Worm (Caenorhabditis elegans): ENCODE results near the gene F54D12.8.

F54D12.8 gene

ce11 chrII:1419994-1420393 lies 22.2 kb upstream of the F54D12.8 start:
- TF ChIP-seq unc-130 (GFP tag; optimal IDR thresholded peaks at IDR 0.05) (no peak), jun-1 (tag; optimal IDR thresholded peaks at IDR 0.05) (no peak), mxl-2 (GFP tag; conservative IDR thresholded peaks at IDR 0.05) (no peak), ceh-28 (tag; optimal IDR thresholded peaks at IDR 0.05) (peak; percentile 68), lim-7 (GFP tag; IDR thresholded peaks at IDR 0.05) (no peak), nhr-48 (tag; optimal IDR thresholded peaks at IDR 0.05) (no peak)

DNA sequence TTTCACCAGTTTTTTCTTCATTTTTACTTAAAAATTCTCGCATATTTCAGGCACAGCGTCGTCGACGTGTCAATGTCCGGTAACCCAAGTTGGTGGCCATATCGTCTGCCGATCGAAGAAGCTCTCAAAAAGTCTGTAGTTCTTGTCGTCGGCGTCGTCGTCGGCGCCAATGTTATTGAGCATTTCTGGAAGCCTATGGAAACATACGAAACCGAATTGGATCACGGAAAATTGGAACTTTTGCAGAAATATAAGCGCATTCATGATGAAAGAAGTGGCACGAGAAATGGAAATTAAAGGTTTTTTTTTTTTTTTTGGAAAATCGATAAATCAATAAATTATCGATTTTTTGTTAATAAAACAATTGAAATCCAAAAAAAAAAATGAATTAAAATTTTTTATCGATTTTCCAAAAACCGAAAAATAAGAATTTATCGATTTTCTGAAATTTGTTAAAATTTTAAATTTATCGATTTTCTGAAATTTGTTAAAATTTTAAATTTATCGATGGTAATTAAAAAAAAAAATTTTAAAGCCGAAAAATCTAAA lies 14.6 kb upstream of the F54D12.8 start, which contains the start of gene alkb-1:
Gene alkb-1 (plus strand): TSS at position 51 of the 549 bp plus-strand sequence.
- no peak for TF ChIP-seq daf-8 (GFP tag; IDR thresholded peaks at IDR 0.05)
- peak in 1 of 2 experiments; percentile 29 for TF ChIP-seq unc-62 (GFP tag; optimal IDR thresholded peaks at IDR 0.05 in 1 of 2)
- TF ChIP-seq unc-62 (tag; optimal IDR thresholded peaks at IDR 0.05): no peak
- peak; percentile 95 for TF ChIP-seq ceh-28 (tag; optimal IDR thresholded peaks at IDR 0.05)

ce11 chrII:1411372-1411771 lies 13.5 kb upstream of the F54D12.8 start, which contains the start of gene Y51H7C.9:
Y51H7C.9 (minus strand) TSS chrII:1411472.
- no peak for TF ChIP-seq ceh-28 (tag; optimal IDR thresholded peaks at IDR 0.05)
- peak; percentile 21 for TF ChIP-seq aha-1 (tag)

DNA sequence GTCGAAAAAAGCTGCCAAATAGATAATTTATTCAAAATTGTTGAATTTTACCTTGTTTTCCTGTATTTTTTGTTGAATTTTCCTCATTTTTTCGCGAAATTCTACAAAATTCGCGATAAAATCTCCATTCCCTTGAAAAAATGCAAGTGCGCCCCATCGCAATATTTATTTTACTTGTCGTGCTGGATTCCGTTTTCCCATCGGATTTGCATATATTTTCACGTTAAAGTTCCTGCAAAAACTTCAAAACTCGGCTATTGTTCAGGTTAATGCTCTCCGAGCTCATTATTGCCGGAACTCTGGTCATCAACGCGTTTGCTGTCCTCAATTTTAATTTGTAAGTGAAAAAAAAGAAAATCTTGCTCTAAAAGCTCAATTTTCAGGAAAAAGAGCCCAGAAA lies 5.2 kb upstream of the F54D12.8 start, which contains the start of the genes Y51H7C.41 and cogc-4:
Gene Y51H7C.41 (plus strand): TSS at position 266 of the 400 bp plus-strand sequence.
Gene cogc-4 (plus strand): TSS at position 386 of the 400 bp plus-strand sequence.
- TF ChIP-seq gei-8 (GFP tag; optimal IDR thresholded peaks at IDR 0.05) (no peak), lin-38 (GFP tag; IDR thresholded peaks at IDR 0.05) (peak; percentile 55), nhr-28 (tag; optimal IDR thresholded peaks at IDR 0.05) (no peak), tag-97 (GFP tag; IDR thresholded peaks at IDR 0.05) (no peak), ceh-62 (tag; optimal IDR thresholded peaks at IDR 0.05) (no peak), F37D6.2 (tag; optimal IDR thresholded peaks at IDR 0.05) (no peak), ZK337.2 (GFP tag; IDR thresholded peaks at IDR 0.05) (no peak), dmd-9 (GFP tag; IDR thresholded peaks at IDR 0.05) (no peak), lsy-2 (tag; optimal IDR thresholded peaks at IDR 0.05) (peak in 1 of 2 experiments; percentile 30), duxl-1 (tag; optimal IDR thresholded peaks at IDR 0.05; ENCODE audit: poor library complexity) (peak; percentile 9), ZK546.5 (tag; optimal IDR thresholded peaks at IDR 0.05) (no peak)

DNA sequence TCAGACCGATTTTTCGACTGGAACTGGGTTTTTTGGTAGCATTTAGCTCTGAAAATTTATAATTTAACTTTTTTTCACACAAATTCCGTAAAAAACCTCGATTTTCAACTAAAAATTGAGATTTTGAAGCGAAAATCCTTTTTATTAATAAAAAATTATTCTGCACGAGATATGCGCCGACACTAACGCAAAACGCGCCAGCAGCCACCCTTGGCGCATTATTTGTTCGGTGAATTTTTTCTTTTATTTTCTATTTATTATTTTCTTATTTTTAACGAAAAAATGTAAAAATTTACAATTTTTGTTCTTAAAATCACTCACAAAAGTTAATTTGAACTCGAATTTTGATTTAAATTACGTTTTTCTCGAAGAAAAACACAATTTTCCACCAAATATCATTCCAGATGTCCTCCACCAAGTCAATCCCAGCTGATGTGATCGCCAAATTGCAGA lies 4.4 kb upstream of the F54D12.8 start, which contains the start of gene Y51H7C.7:
Gene Y51H7C.7 (plus strand): TSS at position 403 of the 453 bp plus-strand sequence.
- TF ChIP-seq ceh-44 (GFP tag; IDR thresholded peaks at IDR 0.05) (no peak), spr-1 (tag; optimal IDR thresholded peaks at IDR 0.05) (peak; percentile 39), ceh-62 (tag; optimal IDR thresholded peaks at IDR 0.05) (no peak), sdz-12 (GFP tag; optimal IDR thresholded peaks at IDR 0.05) (no peak), dmd-6 (GFP tag; IDR thresholded peaks at IDR 0.05) (peak; percentile 27; the same call in 1 of the 2 replicates), fos-1 (tag; optimal IDR thresholded peaks at IDR 0.05) (no peak), F37D6.2 (tag; optimal IDR thresholded peaks at IDR 0.05) (peak; percentile 44), zfp-2 (tag; optimal IDR thresholded peaks at IDR 0.05) (no peak), daf-19 (GFP tag; conservative IDR thresholded peaks at IDR 0.05) (no peak), ctbp-1 (GFP tag; IDR thresholded peaks at IDR 0.05) (no peak), mes-2 (tag; optimal IDR thresholded peaks at IDR 0.05; ENCODE audit: poor library complexity, severe bottlenecking) (peak; percentile 84), rbr-2 (tag; optimal IDR thresholded peaks at IDR 0.05) (peak; percentile 51), saeg-2 (GFP tag; IDR thresholded peaks at IDR 0.05) (no peak), F49E8.2 (tag; optimal IDR thresholded peaks at IDR 0.05; ENCODE audit: borderline replicate concordance) (peak; percentile 8), fkh-10 (GFP tag; optimal IDR thresholded peaks at IDR 0.05) (no peak), set-16 (GFP tag; IDR thresholded peaks at IDR 0.05) (no peak), D1046.2 (GFP tag; IDR thresholded peaks at IDR 0.05) (no peak), nhr-28 (tag; optimal IDR thresholded peaks at IDR 0.05) (peak; percentile 28), lin-13 (GFP tag; optimal IDR thresholded peaks at IDR 0.05) (no peak), lin-15B (tag; optimal IDR thresholded peaks at IDR 0.05) (no peak), Y48G9A.11 (GFP tag; IDR thresholded peaks at IDR 0.05) (peak; percentile 50; the same call in 1 of the 2 replicates), mxl-3 (GFP tag; optimal IDR thresholded peaks at IDR 0.05) (no peak), dpl-1 (GFP tag; optimal IDR thresholded peaks at IDR 0.05) (peak; percentile 70), nhr-41 (GFP tag; IDR thresholded peaks at IDR 0.05) (no peak)

Measured in whole organism, L4 larva.